Fruit fly (Drosophila melanogaster): Measurements from ENCODE around the gene Pgant5.

DNA sequence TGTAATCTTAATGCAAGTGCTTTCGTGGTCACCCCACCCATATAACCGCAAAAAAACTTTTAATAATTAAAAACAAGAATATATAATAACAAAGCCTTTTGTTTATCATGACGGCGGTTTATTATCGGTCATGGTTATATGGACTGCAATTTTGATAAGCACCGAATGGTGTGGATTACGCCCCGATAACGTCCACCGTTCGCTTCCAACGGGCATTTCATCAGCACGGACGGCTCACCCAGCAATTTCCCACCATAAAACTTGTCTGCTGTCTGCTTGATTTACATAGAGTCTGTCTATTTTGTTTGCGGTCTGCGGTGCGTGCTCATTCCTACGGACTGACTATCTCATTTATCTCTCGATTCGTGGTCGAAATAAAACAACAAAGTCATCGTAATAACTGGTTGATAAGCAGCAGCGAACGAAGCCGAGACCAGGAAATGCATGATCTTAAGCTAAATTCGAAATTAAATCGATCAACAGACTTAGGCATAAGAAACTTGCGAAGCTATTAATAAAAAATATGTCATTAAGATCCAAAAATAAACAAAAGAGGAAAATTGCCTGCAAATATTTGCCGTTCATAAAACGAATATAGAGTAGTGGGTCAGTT is 2.1 kb upstream of the Pgant5 start:
- TF ChIP-seq cnc (optimal IDR thresholded peaks at IDR 0.05) (no peak), Hr96 (GFP tag; optimal IDR thresholded peaks at IDR 0.05) (no peak), CG33017 (tag; optimal IDR thresholded peaks at IDR 0.05) (peak; percentile 81), Clk (GFP tag; optimal IDR thresholded peaks at IDR 0.05) (peak; percentile 10), ovo (GFP tag; optimal IDR thresholded peaks at IDR 0.05) (no peak), pad (GFP tag; optimal IDR thresholded peaks at IDR 0.05) (peak; percentile 1)
